Worm (Caenorhabditis elegans) whole organism, mixed stage, embryonic: ENCODE results near the gene fbxb-95.
"Not testable (repeated sequence)": the region's sequence is repeated elsewhere in the genome, so short reads cannot be mapped to it uniquely, and the experiment has no call there.

ENCODE experiments used
- M03D4.4 ChIP-seq: sonication (generic microtip); optimal IDR thresholded peaks from 2 replicates; lab custom pipeline; 2017; ENCODE audit warnings: mild to moderate bottlenecking, missing genetic modification characterization, missing compliant biosample characterization
- bed-3 ChIP-seq: fragments of 200-800 bp; sonication (Bioruptor generic); optimal IDR thresholded peaks from 3 replicates; lab custom pipeline; 2018; ENCODE audit warnings: mild to moderate bottlenecking, missing genetic modification characterization, moderate library complexity, missing compliant biosample characterization
- blmp-1 ChIP-seq: fragments of 150-350 bp; optimal IDR thresholded peaks from 2 replicates; lab custom pipeline; 2014; ENCODE audit warnings: missing biosample characterization, missing genetic modification characterization
- ceh-39 ChIP-seq: fragments of 150-350 bp; optimal IDR thresholded peaks from 2 replicates; lab custom pipeline; 2014; ENCODE audit warnings: missing biosample characterization, missing genetic modification characterization
- ceh-43 ChIP-seq: fragments of 200-800 bp; sonication (Bioruptor generic); optimal IDR thresholded peaks from 2 replicates; lab custom pipeline; 2018; ENCODE audit warnings: mild to moderate bottlenecking, missing genetic modification characterization, moderate library complexity, missing compliant biosample characterization
- ces-1 ChIP-seq: fragments of 150-350 bp; optimal IDR thresholded peaks from 2 replicates; lab custom pipeline; 2014; ENCODE audit warnings: missing biosample characterization, missing genetic modification reagents, missing genetic modification characterization
- cnd-1 ChIP-seq: fragments of 200-800 bp; sonication (Bioruptor generic); optimal IDR thresholded peaks from 2 replicates; lab custom pipeline; 2018; ENCODE audit warnings: mild to moderate bottlenecking, missing genetic modification characterization, missing compliant biosample characterization
- drap-1 ChIP-seq: fragments of 200-800 bp; sonication (Bioruptor generic); optimal IDR thresholded peaks from 3 replicates; lab custom pipeline; 2018; ENCODE audit warnings: mild to moderate bottlenecking, missing genetic modification characterization, missing compliant biosample characterization
- elt-1 ChIP-seq: sonication (generic microtip); optimal IDR thresholded peaks from 2 replicates; lab custom pipeline; 2017; ENCODE audit warnings: missing genetic modification characterization, mild to moderate bottlenecking, missing compliant biosample characterization, antibody characterized with exemption, moderate library complexity, borderline replicate concordance; ENCODE audit not compliant: insufficient read depth
- elt-3 ChIP-seq: fragments of 150-350 bp; optimal IDR thresholded peaks from 2 replicates; lab custom pipeline; 2014; ENCODE audit warnings: missing biosample characterization, missing genetic modification characterization
- flh-1 ChIP-seq: fragments of 200-800 bp; sonication (Bioruptor generic); optimal IDR thresholded peaks from 2 replicates; lab custom pipeline; 2018; ENCODE audit warnings: mild to moderate bottlenecking, missing genetic modification characterization, moderate library complexity, missing compliant biosample characterization
- ham-2 ChIP-seq: fragments of 200-800 bp; sonication (Bioruptor generic); optimal IDR thresholded peaks from 2 replicates; lab custom pipeline; 2018; ENCODE audit warnings: mild to moderate bottlenecking, missing genetic modification characterization, missing compliant biosample characterization
- hlh-1 ChIP-seq: fragments of 150-350 bp; optimal IDR thresholded peaks from 2 replicates; lab custom pipeline; 2014; ENCODE audit warnings: missing biosample characterization, missing genetic modification reagents, missing genetic modification characterization
- lin-32 ChIP-seq: fragments of 200-800 bp; sonication (Bioruptor generic); optimal IDR thresholded peaks from 2 replicates; lab custom pipeline; 2018; ENCODE audit warnings: mild to moderate bottlenecking, missing genetic modification characterization, missing compliant biosample characterization
- lsy-2 ChIP-seq: fragments of 150-350 bp; optimal IDR thresholded peaks from 2 replicates; lab custom pipeline; 2014; ENCODE audit warnings: missing biosample characterization, missing genetic modification characterization
- mep-1 ChIP-seq: fragments of 150-350 bp; optimal IDR thresholded peaks from 2 replicates; lab custom pipeline; 2017; ENCODE audit warnings: missing biosample characterization, missing genetic modification reagents, missing genetic modification characterization, inconsistent platforms
- nhr-12 ChIP-seq: fragments of 150-350 bp; optimal IDR thresholded peaks from 2 replicates; lab custom pipeline; 2014; ENCODE audit warnings: missing biosample characterization, missing genetic modification characterization
- nhr-2 ChIP-seq: fragments of 150-350 bp; optimal IDR thresholded peaks from 2 replicates; lab custom pipeline; 2014; ENCODE audit warnings: missing biosample characterization, missing genetic modification characterization
- nhr-76 ChIP-seq: sonication (generic microtip); optimal IDR thresholded peaks from 2 replicates; lab custom pipeline; 2017; ENCODE audit warnings: missing biosample characterization, missing genetic modification characterization
- pha-4 ChIP-seq: fragments of 150-350 bp; optimal IDR thresholded peaks from 2 replicates; lab custom pipeline; 2018; ENCODE audit warnings: missing biosample characterization, missing genetic modification reagents, missing genetic modification characterization
- sem-2 ChIP-seq: fragments of 200-800 bp; sonication (Bioruptor generic); optimal IDR thresholded peaks from 2 replicates; lab custom pipeline; 2018; ENCODE audit warnings: mild to moderate bottlenecking, missing genetic modification characterization, missing compliant biosample characterization
- snpc-4 ChIP-seq: fragments of 150-350 bp; optimal IDR thresholded peaks from 2 replicates; lab custom pipeline; 2014; ENCODE audit warnings: missing biosample characterization, missing genetic modification characterization
- sptf-1 ChIP-seq: sonication (generic microtip); optimal IDR thresholded peaks from 2 replicates; lab custom pipeline; 2017; ENCODE audit warnings: mild to moderate bottlenecking, missing genetic modification characterization, moderate library complexity, missing compliant biosample characterization
- unc-120 ChIP-seq: sonication (generic microtip); optimal IDR thresholded peaks from 2 replicates; lab custom pipeline; 2017; ENCODE audit warnings: missing genetic modification characterization, missing compliant biosample characterization; ENCODE audit not compliant: poor library complexity, severe bottlenecking
- unc-39 ChIP-seq: fragments of 150-350 bp; optimal IDR thresholded peaks from 2 replicates; lab custom pipeline; 2014; ENCODE audit warnings: missing biosample characterization, missing genetic modification characterization
- zip-8 ChIP-seq: fragments of 150-350 bp; optimal IDR thresholded peaks from 2 replicates; lab custom pipeline; 2014; ENCODE audit warnings: missing biosample characterization, missing genetic modification characterization
- ztf-11 ChIP-seq: fragments of 150-350 bp; optimal IDR thresholded peaks from 2 replicates; lab custom pipeline; 2014; ENCODE audit warnings: missing biosample characterization, missing genetic modification characterization

Gene fbxb-95

ce11 chrII:1861285-1861793 lies 7.1 kb downstream of the fbxb-95 start, which contains the start of gene C16C4.18:
Gene C16C4.18 (minus strand): TSS chrII:1861335.
- peak; percentile 2 for TF ChIP-seq mep-1

- TF ChIP-seq ces-1 (GFP tag; lab: Kevin White, UChicago); ceh-39 (tag; lab: Kevin White, UChicago); lsy-2: not testable (repeated sequence)
Observed at ce11 chrII:1862334-1862733, 8.1 kb downstream of the fbxb-95 start, which contains the start of gene fbxb-98. Gene fbxb-98 (plus strand): TSS chrII:1862634.

DNA sequence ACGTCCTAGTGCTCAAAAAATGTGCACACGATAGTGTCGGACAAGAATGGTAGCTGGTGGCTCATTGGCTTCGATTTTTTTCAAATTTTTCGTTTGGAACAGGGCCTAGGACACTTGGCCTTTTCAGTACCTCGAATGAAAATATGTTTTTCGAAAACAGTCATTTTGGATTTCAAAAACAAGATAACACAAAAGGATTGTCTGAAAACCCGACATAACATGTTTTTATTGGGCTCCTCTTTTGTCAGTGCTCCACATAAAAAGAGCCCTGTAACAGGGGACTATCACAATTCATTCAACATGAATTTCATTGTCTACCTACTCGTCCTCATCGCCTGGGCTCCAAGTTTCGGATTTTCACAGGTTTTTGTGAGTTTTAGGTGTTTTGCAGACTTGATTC lies 10.1 kb downstream of the fbxb-95 start, which contains the start of gene C16C4.17:
Gene C16C4.17 (plus strand): TSS at position 301 of the 400 bp plus-strand sequence.
- TF ChIP-seq ham-2 (GFP tag; lab: Kevin White, UChicago) (no peak), M03D4.4 (tag; lab: Kevin White, UChicago) (no peak), snpc-4 (no peak), elt-1 (no peak), lin-32 (no peak), ceh-39 (tag; lab: Kevin White, UChicago) (no peak), bed-3 (GFP tag; lab: Kevin White, UChicago) (no peak), drap-1 (GFP tag; lab: Kevin White, UChicago) (no peak), hlh-1 (no peak), blmp-1 (tag; lab: Kevin White, UChicago) (no peak), ztf-11 (tag; lab: Kevin White, UChicago) (no peak), ceh-43 (GFP tag; lab: Kevin White, UChicago) (no peak), unc-39 (tag; lab: Kevin White, UChicago) (no peak), sptf-1 (tag; lab: Kevin White, UChicago) (no peak), pha-4 (no peak), unc-120 (no peak)

ce11 chrII:1865683-1866431 lies 11.7 kb downstream of the fbxb-95 start, which contains the start of gene math-15:
Gene math-15 (plus strand): TSS chrII:1866381.
- TF ChIP-seq M03D4.4 (tag; lab: Kevin White, UChicago) (no peak), sptf-1 (tag; lab: Kevin White, UChicago) (no peak), unc-39 (tag; lab: Kevin White, UChicago) (no peak), elt-3 (tag; lab: Kevin White, UChicago) (no peak)

ce11 chrII:1869120-1869519 lies 14.9 kb downstream of the fbxb-95 start, which contains the start of gene math-14:
Gene math-14 (plus strand): TSS chrII:1869420.
- TF ChIP-seq nhr-2 (no peak), pha-4 (no peak), sem-2 (no peak), zip-8 (tag; lab: Kevin White, UChicago) (no peak), drap-1 (GFP tag; lab: Kevin White, UChicago) (no peak), bed-3 (GFP tag; lab: Kevin White, UChicago) (no peak), cnd-1 (tag; lab: Kevin White, UChicago) (no peak), unc-39 (tag; lab: Kevin White, UChicago) (no peak), sptf-1 (tag; lab: Kevin White, UChicago) (no peak), lin-32 (no peak), ceh-39 (tag; lab: Kevin White, UChicago) (no peak), nhr-12 (tag; lab: Kevin White, UChicago) (no peak), ztf-11 (tag; lab: Kevin White, UChicago) (no peak), nhr-76 (tag; lab: Kevin White, UChicago) (no peak), flh-1 (GFP tag; lab: Kevin White, UChicago) (no peak), unc-120 (no peak), ceh-43 (GFP tag; lab: Kevin White, UChicago) (no peak), elt-3 (tag; lab: Kevin White, UChicago) (no peak)
